Worm (Caenorhabditis elegans) whole organism, young adult: ENCODE data around the gene sel-9.

Source experiments
- F57C9.4 ChIP-seq: sonication (generic microtip); optimal IDR thresholded peaks from 2 replicates; lab custom pipeline; 2017; ENCODE audit warnings: mild to moderate bottlenecking, missing genetic modification characterization, missing compliant biosample characterization
- K12H6.12 ChIP-seq: fragments of 200-800 bp; sonication (Bioruptor generic); optimal IDR thresholded peaks from 2 replicates; lab custom pipeline; 2018; ENCODE audit warnings: mild to moderate bottlenecking, missing genetic modification characterization, missing compliant biosample characterization
- cebp-1 ChIP-seq, 2 experiments: fragments of 200-800 bp in 1 of 2; sonication (Bioruptor generic) in 1 of 2; sonication (generic microtip) in 1 of 2; IDR thresholded peaks in 1 of 2; optimal IDR thresholded peaks in 1 of 2; 2 replicates each; pipeline versions ENCODE4 v1.3.6 to Lab custom; 2017 to 2022; ENCODE audit warnings: missing compliant biosample characterization in 2 of 2, missing genetic modification characterization in 2 of 2, mild to moderate bottlenecking in 1 of 2, missing genetic modification reagents in 1 of 2, moderate library complexity in 1 of 2
- ceh-79 ChIP-seq: sonication (generic microtip); optimal IDR thresholded peaks from 2 replicates; lab custom pipeline; 2017; ENCODE audit warnings: mild to moderate bottlenecking, missing genetic modification characterization, missing compliant biosample characterization
- dpff-1 ChIP-seq: sonication (generic microtip); optimal IDR thresholded peaks from 2 replicates; lab custom pipeline; 2017; ENCODE audit warnings: mild to moderate bottlenecking, missing genetic modification characterization, missing compliant biosample characterization
- dpl-1 ChIP-seq: fragments of 150-350 bp; optimal IDR thresholded peaks from 2 replicates; lab custom pipeline; 2014; ENCODE audit warnings: missing biosample characterization, missing genetic modification reagents, missing genetic modification characterization
- hmg-1.2 ChIP-seq: fragments of 200-800 bp; sonication (Bioruptor generic); IDR thresholded peaks from 2 replicates; pipeline ENCODE4 v1.3.6; 2022; ENCODE audit warnings: missing genetic modification reagents, missing genetic modification characterization, missing compliant biosample characterization
- lsy-27 ChIP-seq: sonication (generic microtip); optimal IDR thresholded peaks from 2 replicates; lab custom pipeline; 2017; ENCODE audit warnings: missing genetic modification characterization, mild to moderate bottlenecking, missing compliant biosample characterization, antibody characterized with exemption, missing genotype, borderline replicate concordance; ENCODE audit not compliant: insufficient read depth
- rec-8 ChIP-seq, 2 experiments: sonication (generic microtip); optimal IDR thresholded peaks; 2 replicates each; lab custom pipeline; 2016; ENCODE audit warnings: mild to moderate bottlenecking in 2 of 2, missing genetic modification characterization in 2 of 2, missing genetic modification reagents in 2 of 2, missing genotype in 2 of 2, missing biosample characterization in 1 of 2, missing compliant biosample characterization in 1 of 2, moderate library complexity in 1 of 2
- somi-1 ChIP-seq: fragments of 200-800 bp; sonication (Bioruptor generic); optimal IDR thresholded peaks from 2 replicates; lab custom pipeline; 2018; ENCODE audit warnings: mild to moderate bottlenecking, missing genetic modification characterization, missing compliant biosample characterization

DNA sequence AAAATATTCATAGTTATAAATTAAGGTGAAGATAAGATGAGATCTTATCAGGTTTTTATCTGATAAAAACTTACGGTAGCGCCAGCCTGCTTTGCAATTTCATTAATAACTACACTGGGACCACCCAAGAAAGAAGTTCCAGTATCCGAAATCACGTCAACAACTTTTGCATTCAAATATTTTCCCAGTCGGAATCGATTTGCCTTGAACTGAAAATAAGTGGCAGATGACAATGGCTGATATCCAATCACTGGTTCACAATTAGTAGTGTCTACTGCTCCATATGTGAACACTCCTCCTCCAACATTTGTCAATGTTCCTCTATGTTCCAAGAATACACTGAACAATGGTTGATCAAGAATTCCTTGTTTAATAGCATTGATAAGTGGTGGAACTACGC, 36.1 kb downstream of the sel-9 start, which contains the start of gene F21F8.5:
- no peak for TF ChIP-seq rec-8 (tag; optimal IDR thresholded peaks at IDR 0.05; lab: Kevin White, UChicago)
- no peak for TF ChIP-seq hmg-1.2 (GFP tag; lab: Robert Waterston, UW)
- no peak for TF ChIP-seq lsy-27 (tag; lab: Kevin White, UChicago)
- TF ChIP-seq K12H6.12, result no peak
- no peak for TF ChIP-seq somi-1 (GFP tag; lab: Kevin White, UChicago)
- no peak for TF ChIP-seq F57C9.4
- TF ChIP-seq dpff-1 (tag; lab: Kevin White, UChicago), result no peak
- no peak for TF ChIP-seq dpl-1 (GFP tag; lab: Kevin White, UChicago)
- no peak for TF ChIP-seq cebp-1 (GFP tag; IDR thresholded peaks at IDR 0.05; lab: Robert Waterston, UW)
- no peak for TF ChIP-seq cebp-1 (tag; optimal IDR thresholded peaks at IDR 0.05; lab: Kevin White, UChicago)
- no peak for TF ChIP-seq ceh-79 (tag; lab: Kevin White, UChicago)
